Worm (Caenorhabditis elegans): ENCODE measurements around the gene srbc-31.

The srbc-31 gene

DNA sequence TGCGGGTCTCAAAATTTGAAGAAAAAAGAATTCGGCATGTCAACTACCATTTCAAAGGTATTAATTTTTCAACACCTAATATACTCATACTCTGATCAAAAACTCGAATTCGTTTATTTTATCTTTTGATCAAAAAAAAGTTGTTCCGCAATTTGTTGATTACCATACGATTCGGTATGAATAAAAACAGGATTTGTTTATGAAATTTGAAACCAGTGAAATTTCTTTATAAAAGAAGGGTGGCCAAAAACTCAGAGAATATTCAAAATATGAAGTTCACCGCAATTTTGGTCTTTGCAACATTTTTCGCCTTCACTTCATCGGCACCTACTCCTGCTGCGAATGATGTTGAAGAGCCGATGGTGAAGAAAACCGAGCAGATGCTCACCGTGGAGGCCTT, 24.6 kb upstream of the srbc-31 start, which contains the start of the genes C07G3.8 and C07G3.10:
Gene C07G3.8 (minus strand): TSS at position 101 of the 400 bp plus-strand sequence.
Gene C07G3.10 (plus strand): TSS at position 270 of the 400 bp plus-strand sequence.
- TF ChIP-seq madf-2 (tag; optimal IDR thresholded peaks at IDR 0.05), result no peak
- TF ChIP-seq unc-3 (GFP tag; conservative IDR thresholded peaks at IDR 0.05), result no peak
- no peak for TF ChIP-seq unc-3 (tag; optimal IDR thresholded peaks at IDR 0.05)
- TF ChIP-seq T23F11.4 (GFP tag; optimal IDR thresholded peaks at IDR 0.05), result no peak
- no peak for TF ChIP-seq tbx-7 (tag; optimal IDR thresholded peaks at IDR 0.05)
- no peak for TF ChIP-seq ceh-45 (GFP tag; IDR thresholded peaks at IDR 0.05)
- no peak for TF ChIP-seq ets-4 (tag; optimal IDR thresholded peaks at IDR 0.05)
- TF ChIP-seq Y22D7AL.16 (tag; optimal IDR thresholded peaks at IDR 0.05), result no peak
- no peak for TF ChIP-seq nhr-232 (tag; optimal IDR thresholded peaks at IDR 0.05)
- no peak for TF ChIP-seq fkh-6 (tag; optimal IDR thresholded peaks at IDR 0.05)
- no peak for TF ChIP-seq C08G9.2 (tag; optimal IDR thresholded peaks at IDR 0.05)
- no peak for TF ChIP-seq sox-4 (tag; optimal IDR thresholded peaks at IDR 0.05)
- TF ChIP-seq eyg-1 (tag; optimal IDR thresholded peaks at IDR 0.05), result no peak

- no peak for TF ChIP-seq lin-11 (tag; optimal IDR thresholded peaks at IDR 0.05)
- no peak for TF ChIP-seq ceh-9 (tag; optimal IDR thresholded peaks at IDR 0.05)
- no peak for TF ChIP-seq ztf-16 (tag; optimal IDR thresholded peaks at IDR 0.05)
- no peak for TF ChIP-seq unc-42 (tag; optimal IDR thresholded peaks at IDR 0.05)
- TF ChIP-seq K02D7.2 (tag; optimal IDR thresholded peaks at IDR 0.05), result no peak
- no peak for TF ChIP-seq eyg-1 (tag; optimal IDR thresholded peaks at IDR 0.05)
- no peak for TF ChIP-seq ceh-19 (GFP tag; optimal IDR thresholded peaks at IDR 0.05)
- TF ChIP-seq elt-2 (tag; optimal IDR thresholded peaks at IDR 0.05), result no peak
- no peak for TF ChIP-seq pha-2 (tag; optimal IDR thresholded peaks at IDR 0.05)
- no peak for TF ChIP-seq ttx-3 (tag; optimal IDR thresholded peaks at IDR 0.05)
- no peak for TF ChIP-seq hlh-13 (GFP tag; optimal IDR thresholded peaks at IDR 0.05)
- TF ChIP-seq syd-9 (tag; optimal IDR thresholded peaks at IDR 0.05), result no peak
- no peak for TF ChIP-seq gmeb-2 (tag; optimal IDR thresholded peaks at IDR 0.05)
- TF ChIP-seq unc-55 (GFP tag; optimal IDR thresholded peaks at IDR 0.05), result no peak
- TF ChIP-seq pag-3 (tag; optimal IDR thresholded peaks at IDR 0.05; ENCODE audit: borderline replicate concordance), result no peak
- TF ChIP-seq hlh-6 (tag; optimal IDR thresholded peaks at IDR 0.05), result no peak
These were observed 19.5 kb upstream of the srbc-31 start, which contains the start of gene C07G3.15 for ce11 chrV:3496880-3497279. C07G3.15 (minus strand) TSS chrV:3496980.

DNA sequence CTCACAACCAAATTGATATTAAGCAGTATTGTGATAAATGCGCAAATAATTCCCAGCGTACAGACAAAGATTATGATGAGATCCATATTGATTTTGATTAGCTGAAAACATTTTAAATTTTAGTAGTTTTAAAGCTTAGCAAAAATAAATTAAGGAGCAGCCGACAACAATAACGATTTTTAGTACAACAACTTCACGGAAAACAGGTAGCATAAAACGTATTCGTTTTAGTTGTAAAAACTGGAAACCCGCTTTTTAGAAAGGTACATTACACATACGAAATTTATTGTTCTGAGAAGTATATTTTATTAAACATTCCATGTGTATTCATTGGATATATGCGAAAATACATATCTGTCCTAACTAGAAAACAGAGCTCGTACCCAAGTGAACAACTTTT, 13.0 kb upstream of the srbc-31 start, which contains the start of gene srbc-36:
Gene srbc-36 (minus strand): TSS at position 101 of the 400 bp plus-strand sequence.
- TF ChIP-seq unc-86 (tag; optimal IDR thresholded peaks at IDR 0.05) (no peak), lin-11 (tag; optimal IDR thresholded peaks at IDR 0.05) (no peak), ceh-45 (GFP tag; IDR thresholded peaks at IDR 0.05) (no peak), hlh-30 (tag; optimal IDR thresholded peaks at IDR 0.05; ENCODE audit: insufficient read depth) (no peak), sox-4 (tag; optimal IDR thresholded peaks at IDR 0.05) (no peak), pros-1 (tag; optimal IDR thresholded peaks at IDR 0.05) (no peak), ceh-19 (GFP tag; optimal IDR thresholded peaks at IDR 0.05) (no peak), eyg-1 (tag; optimal IDR thresholded peaks at IDR 0.05) (no peak), unc-55 (GFP tag; optimal IDR thresholded peaks at IDR 0.05) (no peak)

ce11 chrV:3486857-3487256, 9.5 kb upstream of the srbc-31 start, which contains the start of gene srbc-32:
srbc-32 (minus strand) TSS chrV:3486957.
- no peak for TF ChIP-seq madf-2 (tag; optimal IDR thresholded peaks at IDR 0.05)
- no peak for TF ChIP-seq nhr-11 (tag; optimal IDR thresholded peaks at IDR 0.05)
- no peak for TF ChIP-seq che-1 (tag; optimal IDR thresholded peaks at IDR 0.05)
- no peak for TF ChIP-seq ceh-34 (tag; optimal IDR thresholded peaks at IDR 0.05)
- no peak for TF ChIP-seq ceh-30 (tag; optimal IDR thresholded peaks at IDR 0.05)
- TF ChIP-seq unc-55 (GFP tag; optimal IDR thresholded peaks at IDR 0.05), result no peak
- no peak for TF ChIP-seq ceh-31 (tag; optimal IDR thresholded peaks at IDR 0.05)
- no peak for TF ChIP-seq mec-3 (tag; optimal IDR thresholded peaks at IDR 0.05; ENCODE audit: borderline replicate concordance)
- TF ChIP-seq tbx-2 (tag; optimal IDR thresholded peaks at IDR 0.05), result no peak
- no peak for TF ChIP-seq ceh-9 (tag; optimal IDR thresholded peaks at IDR 0.05)
- TF ChIP-seq gmeb-2 (tag; optimal IDR thresholded peaks at IDR 0.05), result no peak
- no peak for TF ChIP-seq ceh-19 (GFP tag; optimal IDR thresholded peaks at IDR 0.05)
- no peak for TF ChIP-seq ceh-14 (tag; optimal IDR thresholded peaks at IDR 0.05)
- no peak for TF ChIP-seq lim-6 (tag; optimal IDR thresholded peaks at IDR 0.05)
